Worm (Caenorhabditis elegans): ENCODE data around the gene B0310.6.

DNA sequence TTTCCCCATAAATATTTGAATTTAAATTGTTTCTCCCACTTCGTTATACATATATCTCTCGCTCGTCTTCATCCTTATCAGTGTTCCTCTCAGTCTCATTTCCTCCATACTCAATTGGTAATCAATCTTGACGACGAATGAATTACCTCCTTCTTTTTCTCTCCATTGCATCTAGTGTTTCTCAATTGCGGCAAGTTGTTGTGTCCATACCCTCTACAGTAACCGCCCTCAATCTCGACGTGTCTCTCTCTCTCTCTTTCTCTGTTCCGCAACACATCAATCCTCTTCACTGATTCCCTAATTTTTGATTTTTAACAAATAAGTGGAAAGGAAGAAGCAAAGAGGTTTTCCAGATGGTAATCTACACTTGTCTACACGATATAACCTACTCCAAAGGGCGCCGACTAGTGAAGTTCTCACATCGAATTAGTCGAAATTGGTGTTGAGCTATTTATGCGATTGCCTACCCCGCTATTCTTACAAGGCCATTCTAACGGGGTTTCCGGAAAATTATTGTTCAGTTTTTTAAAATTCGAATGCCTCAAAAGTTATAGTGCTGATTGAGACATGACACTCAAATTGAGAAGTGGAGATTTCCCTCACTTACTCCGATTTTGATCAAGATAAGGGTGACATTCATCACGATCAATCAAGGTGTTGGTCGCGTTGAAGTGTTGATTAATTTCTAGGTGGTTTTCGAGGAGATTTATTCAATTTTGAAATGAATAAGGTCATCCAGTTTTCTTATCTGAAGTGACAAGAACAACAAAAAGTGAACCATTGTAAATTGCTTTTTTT is 26.6 kb downstream of the B0310.6 start:
- TF ChIP-seq nhr-77 (tag; optimal IDR thresholded peaks at IDR 0.05): no peak
- no peak for TF ChIP-seq zip-11 (GFP tag; IDR thresholded peaks at IDR 0.05)
- no peak for TF ChIP-seq arid-1 (GFP tag; conservative IDR thresholded peaks at IDR 0.05)
- TF ChIP-seq dve-1 (tag; optimal IDR thresholded peaks at IDR 0.05; ENCODE audit: insufficient read depth): no peak
- no peak for TF ChIP-seq pha-4 (GFP tag; IDR thresholded peaks at IDR 0.05)
- no peak for TF ChIP-seq pha-4 (tag; optimal IDR thresholded peaks at IDR 0.05)
- TF ChIP-seq dmd-9 (GFP tag; IDR thresholded peaks at IDR 0.05): no peak
- no peak for TF ChIP-seq fos-1 (tag; optimal IDR thresholded peaks at IDR 0.05)
- TF ChIP-seq T26A8.4 (GFP tag; IDR thresholded peaks at IDR 0.05): no peak
- TF ChIP-seq pqm-1 (tag; optimal IDR thresholded peaks at IDR 0.05): no peak
- no peak for TF ChIP-seq lin-13 (GFP tag; optimal IDR thresholded peaks at IDR 0.05)
- no peak for TF ChIP-seq ceh-32 (tag; optimal IDR thresholded peaks at IDR 0.05; ENCODE audit: poor library complexity)
